Worm (Caenorhabditis elegans): ENCODE data around the gene fbxa-150.
"Not testable (repeated sequence)": the region's sequence is repeated elsewhere in the genome, so short reads cannot be mapped to it uniquely, and the experiment has no call there.

Gene fbxa-150

ce11 chrV:20561795-20562194, 39.4 kb downstream of the fbxa-150 start, which contains the start of gene F26F2.1:
F26F2.1 (minus strand) TSS chrV:20561895.
- no peak for TF ChIP-seq dpl-1 (GFP tag; optimal IDR thresholded peaks at IDR 0.05)

DNA sequence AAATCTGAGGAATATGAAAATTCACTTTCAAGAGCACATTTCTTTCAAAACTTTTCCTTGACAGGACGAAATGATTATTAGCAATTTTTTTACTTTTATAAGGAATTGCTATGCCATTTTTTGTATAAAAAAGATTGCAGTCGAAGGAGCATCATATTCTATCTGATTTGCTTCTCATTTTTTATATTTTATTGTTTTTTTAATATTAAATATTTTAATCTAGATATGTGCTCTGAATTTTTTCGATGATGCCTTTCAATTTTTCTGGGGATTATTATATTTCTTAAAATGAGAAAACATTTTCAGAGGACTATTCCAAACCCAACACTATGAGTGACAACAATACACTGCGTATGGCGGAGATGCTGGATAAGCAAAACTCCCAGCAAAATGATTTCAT, 41.7 kb downstream of the fbxa-150 start, which contains the start of gene F26F2.13:
Gene F26F2.13, plus strand, starts transcription at position 301 of the 400 bp plus-strand sequence.
- not testable (repeated sequence) for TF ChIP-seq K12H6.12 (tag; optimal IDR thresholded peaks at IDR 0.05); tbx-9 (tag; optimal IDR thresholded peaks at IDR 0.05; ENCODE audit: borderline replicate concordance); tbp1 (GFP tag; optimal IDR thresholded peaks at IDR 0.05)

DNA sequence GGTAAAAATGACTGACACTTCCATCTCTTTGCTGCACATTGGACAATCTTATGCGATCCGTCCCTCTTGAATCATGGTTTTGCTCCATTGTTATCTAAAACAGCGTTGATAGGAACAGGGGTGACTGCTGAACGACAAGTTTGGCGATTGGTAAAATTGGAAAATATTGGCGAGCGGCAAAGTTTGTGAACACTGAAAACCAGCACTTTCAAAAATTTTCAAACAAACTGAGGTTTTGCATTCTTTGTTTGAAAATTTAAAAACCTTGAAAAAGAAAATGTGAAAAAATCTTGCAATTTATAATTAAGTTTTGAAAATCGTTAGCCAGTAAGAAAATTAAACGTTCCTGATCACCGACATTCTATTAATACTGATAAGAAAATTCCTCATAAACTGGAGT, 44.1 kb downstream of the fbxa-150 start, which contains the start of gene F26F2.3:
Gene F26F2.3, minus strand, starts transcription at position 101 of the 400 bp plus-strand sequence.
- no peak for TF ChIP-seq aptf-2 (GFP tag; conservative IDR thresholded peaks at IDR 0.05)

DNA sequence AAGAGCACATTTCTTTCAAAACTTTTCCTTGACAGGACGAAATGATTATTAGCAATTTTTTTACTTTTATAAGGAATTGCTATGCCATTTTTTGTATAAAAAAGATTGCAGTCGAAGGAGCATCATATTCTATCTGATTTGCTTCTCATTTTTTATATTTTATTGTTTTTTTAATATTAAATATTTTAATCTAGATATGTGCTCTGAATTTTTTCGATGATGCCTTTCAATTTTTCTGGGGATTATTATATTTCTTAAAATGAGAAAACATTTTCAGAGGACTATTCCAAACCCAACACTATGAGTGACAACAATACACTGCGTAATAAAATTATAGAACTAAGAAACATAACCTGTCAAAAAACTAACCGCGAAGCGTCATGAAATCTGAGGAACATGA, 46.6 kb downstream of the fbxa-150 start, which contains the start of gene F26F2.4:
Gene F26F2.4, plus strand, starts transcription at position 301 of the 400 bp plus-strand sequence.
- TF ChIP-seq egrh-3 (GFP tag; IDR thresholded peaks at IDR 0.05); K11D2.4 (GFP tag; IDR thresholded peaks at IDR 0.05); xnd-1 (tag; optimal IDR thresholded peaks at IDR 0.05): not testable (repeated sequence)

ce11 chrV:20573392-20573791, 51.0 kb downstream of the fbxa-150 start, which contains the start of gene F26F2.5:
F26F2.5 (plus strand) TSS chrV:20573692.
- TF ChIP-seq athp-1 (tag; optimal IDR thresholded peaks at IDR 0.05) = no peak
- TF ChIP-seq chd-7 (tag; optimal IDR thresholded peaks at IDR 0.05) = no peak
